Fruit fly (Drosophila melanogaster): ENCODE results near the gene CG13877.

Gene CG13877

dm6 chr3L:267083-267482 lies 49.2 kb downstream of the CG13877 start, which contains the start of gene miple1:
Gene miple1 (plus strand): TSS chr3L:267299.
- TF ChIP-seq CG6163 (GFP tag; IDR thresholded peaks at IDR 0.05) (no peak), Eip93F (GFP tag; optimal IDR thresholded peaks at IDR 0.05) (no peak), CG11762 (GFP tag; optimal IDR thresholded peaks at IDR 0.05; ENCODE audit: insufficient read depth) (no peak), Met (GFP tag; optimal IDR thresholded peaks at IDR 0.05) (no peak), Lpt (GFP tag; optimal IDR thresholded peaks at IDR 0.05) (no peak), achi (GFP tag; optimal IDR thresholded peaks at IDR 0.05) (no peak), CG15336 (GFP tag; IDR thresholded peaks at IDR 0.05) (no peak), spab (GFP tag; optimal IDR thresholded peaks at IDR 0.05) (no peak)

DNA sequence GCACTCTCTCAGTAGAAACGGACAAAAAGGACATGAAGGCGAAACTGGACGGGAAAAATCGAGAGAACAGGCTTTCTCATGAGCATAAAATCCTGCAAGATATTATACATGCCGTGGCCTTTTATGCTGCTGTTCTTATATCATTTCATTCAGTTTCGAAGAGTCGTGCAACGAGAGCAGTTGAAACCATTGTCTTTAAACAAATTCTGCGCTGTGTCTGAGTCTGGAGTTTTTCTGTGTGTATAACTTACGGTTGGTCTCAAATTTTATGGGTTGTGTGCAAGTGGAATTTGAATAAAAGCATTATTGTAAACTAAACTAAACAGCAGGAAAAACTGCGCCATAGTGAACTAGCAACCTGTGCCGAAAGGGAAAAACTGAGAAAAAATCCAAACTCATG lies 49.8 kb downstream of the CG13877 start:
- peak; percentile 60 for TF ChIP-seq Eip78C (GFP tag)
- TF ChIP-seq eg (GFP tag; IDR thresholded peaks at IDR 0.05): 0 out of 3 replicates have a peak, but pooled peaks have one; percentile 16
- TF ChIP-seq CG11762 (GFP tag; optimal IDR thresholded peaks at IDR 0.05; ENCODE audit: insufficient read depth): no peak

Data from whole organism, prepupa.